Worm (Caenorhabditis elegans) whole organism, late embryonic: ENCODE data around the gene B0393.9.

Source experiments
- C38D4.7 ChIP-seq: fragments of 200-800 bp; sonication (Bioruptor generic); optimal IDR thresholded peaks from 2 replicates; lab custom pipeline; 2018; ENCODE audit warnings: mild to moderate bottlenecking, missing genetic modification characterization, moderate library complexity, missing compliant biosample characterization
- K09A11.1 ChIP-seq: sonication (generic microtip); optimal IDR thresholded peaks from 2 replicates; lab custom pipeline; 2017; ENCODE audit warnings: antibody characterized with exemption, mild to moderate bottlenecking, missing genetic modification characterization, missing compliant biosample characterization; ENCODE audit not compliant: insufficient read depth
- ceh-18 ChIP-seq: sonication (generic microtip); optimal IDR thresholded peaks from 2 replicates; lab custom pipeline; 2016; ENCODE audit warnings: missing genetic modification characterization, missing compliant biosample characterization
- ceh-2 ChIP-seq: sonication (generic microtip); optimal IDR thresholded peaks from 2 replicates; lab custom pipeline; 2016; ENCODE audit warnings: missing genotype, missing genetic modification characterization, missing compliant biosample characterization
- ceh-22 ChIP-seq: sonication (generic microtip); optimal IDR thresholded peaks from 2 replicates; lab custom pipeline; 2017; ENCODE audit warnings: missing biosample characterization, missing genetic modification characterization
- ceh-24 ChIP-seq: sonication (generic microtip); optimal IDR thresholded peaks from 2 replicates; lab custom pipeline; 2016; ENCODE audit warnings: mild to moderate bottlenecking, missing genetic modification characterization, missing compliant biosample characterization
- ceh-30 ChIP-seq: fragments of 150-350 bp; optimal IDR thresholded peaks from 2 replicates; lab custom pipeline; 2014; ENCODE audit warnings: missing biosample characterization, missing genetic modification characterization
- ceh-31 ChIP-seq: sonication (generic microtip); optimal IDR thresholded peaks from 2 replicates; lab custom pipeline; 2016; ENCODE audit warnings: missing genetic modification characterization, missing compliant biosample characterization
- ceh-34 ChIP-seq: sonication (generic microtip); optimal IDR thresholded peaks from 2 replicates; lab custom pipeline; 2016; ENCODE audit warnings: mild to moderate bottlenecking, missing genetic modification characterization, missing compliant biosample characterization
- ceh-45 ChIP-seq: fragments of 200-800 bp; sonication (Bioruptor generic); IDR thresholded peaks from 2 replicates; pipeline ENCODE4 v1.3.6; 2022; ENCODE audit warnings: missing genetic modification reagents, missing genetic modification characterization, missing compliant biosample characterization
- ceh-48 ChIP-seq: sonication (generic microtip); optimal IDR thresholded peaks from 2 replicates; lab custom pipeline; 2016; ENCODE audit warnings: missing genetic modification characterization, inconsistent platforms, missing compliant biosample characterization
- ceh-6 ChIP-seq: fragments of 200-800 bp; sonication (Bioruptor generic); optimal IDR thresholded peaks from 2 replicates; lab custom pipeline; 2018; ENCODE audit warnings: mild to moderate bottlenecking, missing genetic modification characterization, missing compliant biosample characterization
- ceh-9 ChIP-seq: sonication (generic microtip); optimal IDR thresholded peaks from 2 replicates; lab custom pipeline; 2016; ENCODE audit warnings: mild to moderate bottlenecking, missing genetic modification characterization, inconsistent platforms, missing compliant biosample characterization
- che-1 ChIP-seq: sonication (generic microtip); optimal IDR thresholded peaks from 2 replicates; lab custom pipeline; 2016; ENCODE audit warnings: mild to moderate bottlenecking, missing genetic modification characterization, missing compliant biosample characterization
- dmd-4 ChIP-seq: sonication (generic microtip); optimal IDR thresholded peaks from 2 replicates; lab custom pipeline; 2016; ENCODE audit warnings: borderline replicate concordance, missing genetic modification characterization, missing compliant biosample characterization
- elt-2 ChIP-seq: sonication (generic microtip); optimal IDR thresholded peaks from 2 replicates; lab custom pipeline; 2016; ENCODE audit warnings: missing genetic modification reagents, missing genetic modification characterization, missing compliant biosample characterization
- ets-4 ChIP-seq: sonication (generic microtip); optimal IDR thresholded peaks from 2 replicates; lab custom pipeline; 2016; ENCODE audit warnings: missing genetic modification characterization, missing compliant biosample characterization
- hlh-13 ChIP-seq: fragments of 200-800 bp; sonication (Bioruptor generic); optimal IDR thresholded peaks from 2 replicates; lab custom pipeline; 2018; ENCODE audit warnings: mild to moderate bottlenecking, missing genetic modification characterization, missing compliant biosample characterization
- hlh-15 ChIP-seq: sonication (generic microtip); optimal IDR thresholded peaks from 2 replicates; lab custom pipeline; 2016; ENCODE audit warnings: missing genetic modification characterization, missing compliant biosample characterization
- hlh-8 ChIP-seq: sonication (generic microtip); optimal IDR thresholded peaks from 2 replicates; lab custom pipeline; 2016; ENCODE audit warnings: missing genotype, missing genetic modification characterization, missing compliant biosample characterization
- lin-11 ChIP-seq: fragments of 200-800 bp; sonication (Bioruptor generic); optimal IDR thresholded peaks from 2 replicates; lab custom pipeline; 2018; ENCODE audit warnings: mild to moderate bottlenecking, missing genetic modification characterization, missing compliant biosample characterization
- madf-2 ChIP-seq: sonication (generic microtip); optimal IDR thresholded peaks from 2 replicates; lab custom pipeline; 2017; ENCODE audit warnings: missing genetic modification characterization, missing compliant biosample characterization
- nhr-11 ChIP-seq: fragments of 150-350 bp; optimal IDR thresholded peaks from 2 replicates; lab custom pipeline; 2014; ENCODE audit warnings: missing biosample characterization, missing genetic modification characterization
- npax-4 ChIP-seq: sonication (generic microtip); optimal IDR thresholded peaks from 2 replicates; lab custom pipeline; 2016; ENCODE audit warnings: missing genetic modification characterization, missing compliant biosample characterization
- pat-9 ChIP-seq: fragments of 200-800 bp; sonication (Bioruptor generic); optimal IDR thresholded peaks from 2 replicates; lab custom pipeline; 2018; ENCODE audit warnings: mild to moderate bottlenecking, missing genetic modification characterization, moderate library complexity, missing compliant biosample characterization
- pax-1 ChIP-seq: fragments of 150-350 bp; optimal IDR thresholded peaks from 2 replicates; lab custom pipeline; 2014; ENCODE audit warnings: missing biosample characterization, missing genetic modification characterization
- pha-4 ChIP-seq: fragments of 150-350 bp; optimal IDR thresholded peaks from 2 replicates; lab custom pipeline; 2018; ENCODE audit warnings: missing biosample characterization, missing genetic modification reagents, missing genetic modification characterization
- pqm-1 ChIP-seq: sonication (generic microtip); optimal IDR thresholded peaks from 2 replicates; lab custom pipeline; 2016; ENCODE audit warnings: missing genetic modification characterization, missing compliant biosample characterization
- pros-1 ChIP-seq: fragments of 150-350 bp; optimal IDR thresholded peaks from 2 replicates; lab custom pipeline; 2014; ENCODE audit warnings: missing biosample characterization, missing genetic modification reagents, missing genetic modification characterization
- rnt-1 ChIP-seq: sonication (generic microtip); optimal IDR thresholded peaks from 2 replicates; lab custom pipeline; 2016; ENCODE audit warnings: missing genetic modification characterization, missing compliant biosample characterization
- sdc-2 ChIP-seq: sonication (generic microtip); optimal IDR thresholded peaks from 2 replicates; lab custom pipeline; 2016; ENCODE audit warnings: missing genotype, missing genetic modification characterization, missing compliant biosample characterization
- syd-9 ChIP-seq: sonication (generic microtip); optimal IDR thresholded peaks from 2 replicates; lab custom pipeline; 2016; ENCODE audit warnings: mild to moderate bottlenecking, missing genetic modification characterization, moderate library complexity, missing compliant biosample characterization
- tbx-7 ChIP-seq: sonication (generic microtip); optimal IDR thresholded peaks from 2 replicates; lab custom pipeline; 2016; ENCODE audit warnings: missing genotype, missing genetic modification characterization, missing compliant biosample characterization
- ttx-3 ChIP-seq: sonication (generic microtip); optimal IDR thresholded peaks from 2 replicates; lab custom pipeline; 2016; ENCODE audit warnings: missing genetic modification reagents, missing genetic modification characterization, missing compliant biosample characterization
- unc-3 ChIP-seq, 2 experiments: fragments of 200-800 bp in 1 of 2; sonication (Bioruptor generic) in 1 of 2; sonication (generic microtip) in 1 of 2; conservative IDR thresholded peaks in 1 of 2; optimal IDR thresholded peaks in 1 of 2; 2 replicates each; pipeline versions ENCODE4 v1.3.6 to Lab custom; 2016 to 2022; ENCODE audit warnings: missing compliant biosample characterization in 2 of 2, missing genetic modification characterization in 2 of 2, missing genetic modification reagents in 1 of 2
- unc-55 ChIP-seq: sonication (generic microtip); optimal IDR thresholded peaks from 2 replicates; lab custom pipeline; 2017; ENCODE audit warnings: missing biosample characterization, missing genetic modification reagents, missing genetic modification characterization
- zip-5 ChIP-seq: sonication (generic microtip); optimal IDR thresholded peaks from 2 replicates; lab custom pipeline; 2016; ENCODE audit warnings: missing genetic modification characterization, missing compliant biosample characterization
- ztf-16 ChIP-seq: sonication (generic microtip); optimal IDR thresholded peaks from 2 replicates; lab custom pipeline; 2017; ENCODE audit warnings: missing genetic modification characterization, missing compliant biosample characterization

The B0393.9 gene

DNA sequence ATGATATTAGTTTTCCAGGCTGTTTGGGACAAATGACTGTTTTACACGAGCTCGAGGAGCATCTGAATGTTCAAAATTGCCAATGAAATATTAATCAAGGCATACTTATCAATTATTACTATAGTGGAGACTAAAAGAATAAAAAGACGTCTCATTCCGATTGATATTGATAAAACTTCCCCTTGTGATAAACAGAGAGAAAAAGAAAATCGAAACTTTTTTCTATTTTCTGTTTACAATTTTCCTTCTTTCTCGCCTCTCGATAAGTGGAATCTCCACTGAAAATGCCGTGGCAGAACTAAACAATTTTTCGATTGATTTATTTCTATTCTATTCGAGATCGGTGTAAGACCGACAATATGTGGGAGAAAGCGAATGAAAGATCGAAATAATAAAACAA is at the start of gene B0393.9:
Gene B0393.9, minus strand, starts transcription at position 303 of the 400 bp plus-strand sequence.
- no peak for TF ChIP-seq syd-9 (tag; lab: Kevin White, UChicago)
- no peak for TF ChIP-seq elt-2
- TF ChIP-seq ets-4 (tag; lab: Kevin White, UChicago): no peak
- no peak for TF ChIP-seq npax-4
- no peak for TF ChIP-seq nhr-11 (tag; lab: Kevin White, UChicago)
- no peak for TF ChIP-seq pqm-1 (tag; lab: Kevin White, UChicago)
- no peak for TF ChIP-seq ceh-30 (tag; lab: Kevin White, UChicago)
- TF ChIP-seq zip-5: no peak
- no peak for TF ChIP-seq ceh-45 (GFP tag; lab: Robert Waterston, UW)
- no peak for TF ChIP-seq pax-1

DNA sequence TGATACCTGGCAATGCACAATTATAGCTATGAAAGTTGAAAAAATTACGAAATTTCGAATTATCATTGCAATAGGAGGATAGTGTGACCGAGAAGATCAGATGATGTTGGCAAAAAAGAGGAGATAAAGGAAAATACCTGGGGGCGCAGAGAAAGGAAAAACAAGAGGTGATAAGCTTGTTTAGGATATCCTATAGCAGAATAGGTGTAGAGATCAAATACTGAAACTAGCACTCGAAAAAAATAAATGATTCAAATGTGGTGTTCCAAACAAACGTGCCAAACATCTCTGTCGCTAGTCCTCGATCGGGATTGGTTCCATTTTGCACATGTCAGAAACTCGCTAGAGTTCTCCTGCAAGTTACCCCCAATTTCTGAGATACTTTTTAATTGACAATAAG is 49.5 kb upstream of the B0393.9 start, which contains the start of gene F26A1.9:
Gene F26A1.9, minus strand, starts transcription at position 101 of the 400 bp plus-strand sequence.
- TF ChIP-seq ttx-3 (tag; lab: Kevin White, UChicago): no peak
- no peak for TF ChIP-seq ceh-22 (tag; lab: Kevin White, UChicago)
- no peak for TF ChIP-seq K09A11.1 (tag; lab: Kevin White, UChicago)
- no peak for TF ChIP-seq che-1
- TF ChIP-seq ceh-30 (tag; lab: Kevin White, UChicago): no peak
- no peak for TF ChIP-seq dmd-4 (tag; lab: Kevin White, UChicago)
- TF ChIP-seq tbx-7 (tag; lab: Kevin White, UChicago): no peak
- TF ChIP-seq ceh-48 (tag; lab: Kevin White, UChicago): no peak
- TF ChIP-seq ceh-24 (tag; lab: Kevin White, UChicago): no peak
- TF ChIP-seq ceh-6 (GFP tag; lab: Kevin White, UChicago): no peak
- no peak for TF ChIP-seq elt-2
- TF ChIP-seq ceh-34 (tag; lab: Kevin White, UChicago): no peak
- no peak for TF ChIP-seq madf-2
- no peak for TF ChIP-seq hlh-15
- no peak for TF ChIP-seq lin-11
- no peak for TF ChIP-seq sdc-2

DNA sequence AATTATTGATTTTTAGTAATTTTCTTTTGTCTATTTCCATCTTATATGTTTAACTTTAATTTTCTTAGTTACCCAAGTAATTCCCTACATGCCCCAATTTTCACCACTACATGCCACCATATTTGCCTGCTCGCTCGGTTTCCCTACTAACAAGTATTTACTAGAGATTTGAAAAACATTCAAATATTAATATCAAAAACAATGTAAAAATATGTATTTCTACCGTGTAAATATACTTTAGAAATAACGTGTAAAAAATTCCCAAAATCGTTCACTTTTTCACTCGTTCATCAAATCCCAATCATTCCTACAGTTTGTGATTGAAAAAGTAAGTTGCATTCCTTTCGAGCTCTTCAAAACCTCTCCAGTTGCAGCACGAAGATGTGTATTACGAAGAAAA is 46.6 kb upstream of the B0393.9 start, which contains the start of gene F26A1.3:
Gene F26A1.3, plus strand, starts transcription at position 301 of the 400 bp plus-strand sequence.
- no peak for TF ChIP-seq C38D4.7 (GFP tag; lab: Kevin White, UChicago)
- no peak for TF ChIP-seq ceh-18 (tag; lab: Kevin White, UChicago)
- no peak for TF ChIP-seq ztf-16 (tag; lab: Kevin White, UChicago)
- no peak for TF ChIP-seq pqm-1 (tag; lab: Kevin White, UChicago)
- TF ChIP-seq che-1: no peak
- TF ChIP-seq ceh-45 (GFP tag; lab: Robert Waterston, UW): no peak
- no peak for TF ChIP-seq unc-3 (GFP tag; conservative IDR thresholded peaks at IDR 0.05; lab: Robert Waterston, UW)
- no peak for TF ChIP-seq unc-3 (tag; optimal IDR thresholded peaks at IDR 0.05; lab: Kevin White, UChicago)
- no peak for TF ChIP-seq pros-1 (tag; lab: Kevin White, UChicago)
- no peak for TF ChIP-seq pha-4
- no peak for TF ChIP-seq sdc-2
- no peak for TF ChIP-seq elt-2
- no peak for TF ChIP-seq ceh-9
- TF ChIP-seq rnt-1 (tag; lab: Kevin White, UChicago): no peak
- TF ChIP-seq, all 69 proteins: peak for 0

DNA sequence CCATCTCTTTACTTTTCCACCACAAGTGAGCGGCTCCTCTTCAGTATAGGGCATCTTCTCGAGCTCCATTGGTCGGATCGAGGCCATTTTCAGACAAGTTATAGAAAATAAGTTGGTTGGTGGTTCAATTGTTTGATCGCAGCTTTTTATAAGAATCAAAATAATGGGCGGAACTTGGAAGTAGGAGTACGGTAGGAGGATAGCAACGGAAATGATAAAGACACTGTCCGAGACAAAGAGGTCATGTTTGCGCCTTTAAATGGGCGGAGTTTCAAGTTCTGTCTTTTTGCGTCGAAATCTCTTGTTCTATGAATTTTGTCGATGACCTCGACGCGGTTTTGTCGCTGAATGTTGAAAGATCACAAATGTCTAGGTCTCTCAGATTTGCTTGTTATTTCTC is 42.2 kb upstream of the B0393.9 start, which contains the start of gene F26A1.8:
Gene F26A1.8, minus strand, starts transcription at position 101 of the 400 bp plus-strand sequence.
- TF ChIP-seq unc-55 (GFP tag; lab: Kevin White, UChicago) (no peak), zip-5 (no peak), rnt-1 (tag; lab: Kevin White, UChicago) (no peak), pat-9 (tag; lab: Kevin White, UChicago) (no peak), ceh-31 (tag; lab: Kevin White, UChicago) (no peak), unc-3 (GFP tag; conservative IDR thresholded peaks at IDR 0.05; lab: Robert Waterston, UW) (no peak), unc-3 (tag; optimal IDR thresholded peaks at IDR 0.05; lab: Kevin White, UChicago) (no peak), dmd-4 (tag; lab: Kevin White, UChicago) (no peak), hlh-13 (GFP tag; lab: Kevin White, UChicago) (no peak), hlh-8 (tag; lab: Kevin White, UChicago) (no peak), ceh-2 (tag; lab: Kevin White, UChicago) (no peak)
